Worm (Caenorhabditis elegans) whole organism, L4/young adult: ENCODE results near the gene R166.2.
"Not testable (repeated sequence)": the region's sequence is repeated elsewhere in the genome, so short reads cannot be mapped to it uniquely, and the experiment has no call there.

Experiments used
- W03F9.2 ChIP-seq: fragments of 150-350 bp; optimal IDR thresholded peaks from 2 replicates; lab custom pipeline; 2014; ENCODE audit warnings: missing biosample characterization, missing genetic modification characterization
- dao-5 ChIP-seq: sonication (generic microtip); optimal IDR thresholded peaks from 2 replicates; lab custom pipeline; 2016; ENCODE audit warnings: missing genotype, missing genetic modification characterization, moderate library complexity, missing compliant biosample characterization
- him-1 ChIP-seq: sonication (generic microtip); optimal IDR thresholded peaks from 2 replicates; lab custom pipeline; 2016; ENCODE audit warnings: missing genotype, missing genetic modification reagents, missing genetic modification characterization, missing compliant biosample characterization

The R166.2 gene

ce11 chrII:10510242-10510641, 27.2 kb downstream of the R166.2 start, which contains the start of gene F59B10.3:
F59B10.3 (plus strand) TSS chrII:10510542.
- TF ChIP-seq him-1 (no peak), dao-5 (tag; lab: Kevin White, UChicago) (no peak), W03F9.2 (tag; lab: Kevin White, UChicago) (no peak)

ce11 chrII:10509746-10510145, 27.7 kb downstream of the R166.2 start, which contains the start of gene F59B10.2:
F59B10.2 (minus strand) TSS chrII:10509846.
- TF ChIP-seq W03F9.2 (tag; lab: Kevin White, UChicago), result no peak
- TF ChIP-seq dao-5 (tag; lab: Kevin White, UChicago), result no peak
- TF ChIP-seq him-1, result no peak

- TF ChIP-seq him-1 (no peak), W03F9.2 (tag; lab: Kevin White, UChicago) (no peak), dao-5 (tag; lab: Kevin White, UChicago) (no peak)
These were observed 29.6 kb downstream of the R166.2 start for ce11 chrII:10507906-10508305.

- no peak for TF ChIP-seq W03F9.2 (tag; lab: Kevin White, UChicago)
- TF ChIP-seq him-1, result no peak
- no peak for TF ChIP-seq dao-5 (tag; lab: Kevin White, UChicago)
These were observed 31.5 kb downstream of the R166.2 start for ce11 chrII:10505949-10506348.

- TF ChIP-seq W03F9.2 (tag; lab: Kevin White, UChicago) (no peak), him-1 (no peak), dao-5 (tag; lab: Kevin White, UChicago) (no peak)
These were observed 32.7 kb downstream of the R166.2 start for ce11 chrII:10504729-10505128.

ce11 chrII:10502491-10503063, 34.9 kb downstream of the R166.2 start, which contains the start of gene myrf-1:
myrf-1 (minus strand) TSS chrII:10502541.
- TF ChIP-seq W03F9.2 (tag; lab: Kevin White, UChicago) (peak; percentile 52), dao-5 (tag; lab: Kevin White, UChicago) (peak; percentile 56), him-1 (peak; percentile 63)

ce11 chrII:10501578-10501977, 35.9 kb downstream of the R166.2 start:
- no peak for TF ChIP-seq him-1
- TF ChIP-seq W03F9.2 (tag; lab: Kevin White, UChicago), result no peak

- no peak for TF ChIP-seq him-1
- no peak for TF ChIP-seq W03F9.2 (tag; lab: Kevin White, UChicago)
- no peak for TF ChIP-seq dao-5 (tag; lab: Kevin White, UChicago)
These were observed 36.8 kb downstream of the R166.2 start for ce11 chrII:10500674-10501073.

- TF ChIP-seq him-1 (no peak), W03F9.2 (tag; lab: Kevin White, UChicago) (no peak), dao-5 (tag; lab: Kevin White, UChicago) (no peak)
These were observed 41.6 kb downstream of the R166.2 start, which contains the start of gene ZK666.12 for ce11 chrII:10495912-10496311. ZK666.12 (plus strand) TSS chrII:10496212.

- TF ChIP-seq dao-5 (tag; lab: Kevin White, UChicago), result no peak
- no peak for TF ChIP-seq him-1
- no peak for TF ChIP-seq W03F9.2 (tag; lab: Kevin White, UChicago)
These were observed 43.0 kb downstream of the R166.2 start, which contains the start of gene ZK666.14 for ce11 chrII:10494467-10494866. ZK666.14 (plus strand) TSS chrII:10494767.

- TF ChIP-seq him-1; W03F9.2 (tag; lab: Kevin White, UChicago); dao-5 (tag; lab: Kevin White, UChicago): not testable (repeated sequence)
These were observed 44.4 kb downstream of the R166.2 start, which contains the start of gene ZK666.8 for ce11 chrII:10493034-10493433. ZK666.8 (minus strand) TSS chrII:10493134.

- no peak for TF ChIP-seq him-1
- TF ChIP-seq dao-5 (tag; lab: Kevin White, UChicago), result no peak
- TF ChIP-seq W03F9.2 (tag; lab: Kevin White, UChicago), result no peak
These were observed 47.1 kb downstream of the R166.2 start, which contains the start of gene clec-61 for ce11 chrII:10490329-10490728. clec-61 (minus strand) TSS chrII:10490537.

- no peak for TF ChIP-seq dao-5 (tag; lab: Kevin White, UChicago)
- TF ChIP-seq him-1, result no peak
- no peak for TF ChIP-seq W03F9.2 (tag; lab: Kevin White, UChicago)
These were observed 50.7 kb downstream of the R166.2 start, which contains the start of gene ZK666.15 for ce11 chrII:10486738-10487137. ZK666.15 (plus strand) TSS chrII:10487038.

- no peak for TF ChIP-seq him-1
- no peak for TF ChIP-seq W03F9.2 (tag; lab: Kevin White, UChicago)
- TF ChIP-seq dao-5 (tag; lab: Kevin White, UChicago), result no peak
These were observed 51.8 kb downstream of the R166.2 start for ce11 chrII:10485640-10486039.
